Worm (Caenorhabditis elegans): ENCODE results near the gene iars-1.

The iars-1 gene

DNA sequence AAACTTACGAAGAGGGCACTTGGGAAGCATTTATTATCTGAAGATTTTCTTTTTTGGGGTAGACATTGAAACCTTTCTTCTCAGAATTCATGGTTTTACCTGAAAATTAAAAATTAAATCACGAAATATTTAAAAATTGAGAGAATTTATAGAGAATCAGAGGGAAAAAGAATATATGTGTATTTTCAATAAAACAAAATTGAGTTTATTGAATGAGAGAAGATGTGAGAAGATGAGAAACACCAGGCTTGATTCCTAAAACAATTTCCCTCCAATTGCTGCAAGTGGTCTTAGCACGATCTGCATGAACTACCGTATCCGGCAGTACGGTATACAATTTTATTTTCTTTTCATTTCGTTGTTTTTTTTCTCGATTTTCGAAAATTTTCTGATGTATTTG, 11.3 kb upstream of the iars-1 start, which contains the start of gene R11A8.1:
Gene R11A8.1, minus strand, starts transcription at position 101 of the 400 bp plus-strand sequence.
- no peak for TF ChIP-seq elt-3 (tag; optimal IDR thresholded peaks at IDR 0.05)
- TF ChIP-seq swsn-7 (tag; optimal IDR thresholded peaks at IDR 0.05), result no peak
- no peak for TF ChIP-seq C04F5.9 (tag; optimal IDR thresholded peaks at IDR 0.05)
- no peak for TF ChIP-seq isw-1 (GFP tag; IDR thresholded peaks at IDR 0.05)
- no peak for TF ChIP-seq nhr-84 (tag; optimal IDR thresholded peaks at IDR 0.05)
- no peak for TF ChIP-seq pqm-1 (tag; optimal IDR thresholded peaks at IDR 0.05)
- no peak for TF ChIP-seq sptf-1 (tag; optimal IDR thresholded peaks at IDR 0.05)
- TF ChIP-seq unc-30 (tag; optimal IDR thresholded peaks at IDR 0.05), result no peak
- TF ChIP-seq sox-4 (tag; optimal IDR thresholded peaks at IDR 0.05), result no peak
- no peak for TF ChIP-seq nhr-90 (tag; optimal IDR thresholded peaks at IDR 0.05; ENCODE audit: poor library complexity)
- no peak for TF ChIP-seq jun-1 (tag; optimal IDR thresholded peaks at IDR 0.05)
- TF ChIP-seq ama-1 (optimal IDR thresholded peaks at IDR 0.05), result no peak
- no peak for TF ChIP-seq egl-13 (tag; optimal IDR thresholded peaks at IDR 0.05)
- no peak for TF ChIP-seq ces-1 (GFP tag; optimal IDR thresholded peaks at IDR 0.05)
- TF ChIP-seq lir-3 (tag; optimal IDR thresholded peaks at IDR 0.05; ENCODE audit: poor library complexity), result no peak
- no peak for TF ChIP-seq nhr-237 (tag; optimal IDR thresholded peaks at IDR 0.05)
- TF ChIP-seq rnt-1 (tag; optimal IDR thresholded peaks at IDR 0.05), result no peak

DNA sequence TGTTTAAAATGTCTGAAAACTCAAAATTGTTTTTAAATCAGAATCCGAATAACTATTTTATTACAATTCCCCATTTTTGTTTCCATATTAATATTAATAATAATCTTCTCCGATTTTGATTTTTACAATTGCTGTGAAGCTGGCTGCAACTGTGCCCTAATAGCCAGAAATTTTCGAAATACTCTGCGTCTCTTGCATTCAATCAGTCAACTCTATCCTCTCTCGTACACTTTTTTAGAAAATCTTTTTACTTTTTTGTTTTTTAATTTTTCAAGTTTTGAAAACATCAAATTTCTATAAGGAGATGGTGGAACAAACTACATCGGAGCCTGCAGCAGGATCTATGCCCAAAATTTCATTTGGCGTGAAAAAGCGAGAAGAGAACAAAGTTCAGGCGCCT, 10.6 kb upstream of the iars-1 start, which contains the start of gene gkow-1:
Gene gkow-1, plus strand, starts transcription at position 301 of the 400 bp plus-strand sequence.
- peak; percentile 37 for TF ChIP-seq blmp-1 (tag; optimal IDR thresholded peaks at IDR 0.05)
- TF ChIP-seq efl-1 (optimal IDR thresholded peaks at IDR 0.05), result peak in 1 of 2 experiments; percentile 13
- peak in 1 of 2 experiments; percentile 15 for TF ChIP-seq efl-1 (GFP tag; optimal IDR thresholded peaks at IDR 0.05 in 1 of 2)
- no peak for TF ChIP-seq lin-14 (GFP tag; optimal IDR thresholded peaks at IDR 0.05)
- peak in 1 of 3 experiments; percentile 26 for TF ChIP-seq dpl-1 (GFP tag; optimal IDR thresholded peaks at IDR 0.05)

DNA sequence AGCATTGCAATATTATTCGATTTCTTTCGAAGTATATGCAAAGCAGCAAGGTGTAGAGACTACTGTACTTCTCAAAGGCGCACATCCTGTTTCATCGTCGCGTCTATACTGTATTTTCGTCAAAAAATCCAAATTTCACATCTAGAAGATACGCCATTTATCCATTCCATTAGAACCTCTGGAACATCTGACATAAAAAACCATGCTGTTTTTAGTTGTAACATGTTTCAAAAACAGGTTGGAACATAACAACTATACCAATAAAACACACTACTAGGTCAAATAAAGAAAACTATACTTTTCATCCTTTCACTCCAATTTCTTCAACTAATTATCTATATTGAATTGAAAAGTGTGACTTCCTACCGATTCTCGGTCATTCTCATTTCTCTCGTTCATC, 8.1 kb upstream of the iars-1 start, which contains the start of gene ugt-59:
Gene ugt-59, plus strand, starts transcription at position 301 of the 400 bp plus-strand sequence.
- TF ChIP-seq ceh-8 (GFP tag; optimal IDR thresholded peaks at IDR 0.05) (no peak), unc-98 (GFP tag; IDR thresholded peaks at IDR 0.05) (no peak), nhr-84 (tag; optimal IDR thresholded peaks at IDR 0.05) (no peak), nhr-47 (tag; optimal IDR thresholded peaks at IDR 0.05) (no peak), dsc-1 (tag; optimal IDR thresholded peaks at IDR 0.05) (no peak), lin-14 (GFP tag; optimal IDR thresholded peaks at IDR 0.05) (no peak), pax-3 (tag; optimal IDR thresholded peaks at IDR 0.05) (no peak), blmp-1 (tag; optimal IDR thresholded peaks at IDR 0.05) (no peak), nhr-19 (GFP tag; conservative IDR thresholded peaks at IDR 0.05) (no peak), ceh-82 (tag; optimal IDR thresholded peaks at IDR 0.05) (no peak), vab-15 (tag; optimal IDR thresholded peaks at IDR 0.05) (no peak), xbp-1 (tag; optimal IDR thresholded peaks at IDR 0.05) (no peak), sup-37 (GFP tag; optimal IDR thresholded peaks at IDR 0.05) (no peak), rnt-1 (tag; optimal IDR thresholded peaks at IDR 0.05) (no peak), nhr-71 (tag; optimal IDR thresholded peaks at IDR 0.05) (no peak), aha-1 (tag; optimal IDR thresholded peaks at IDR 0.05) (no peak), ztf-4 (tag; optimal IDR thresholded peaks at IDR 0.05) (no peak), nhr-11 (tag; optimal IDR thresholded peaks at IDR 0.05) (no peak), dpl-1 (GFP tag; optimal IDR thresholded peaks at IDR 0.05) (no peak)

DNA sequence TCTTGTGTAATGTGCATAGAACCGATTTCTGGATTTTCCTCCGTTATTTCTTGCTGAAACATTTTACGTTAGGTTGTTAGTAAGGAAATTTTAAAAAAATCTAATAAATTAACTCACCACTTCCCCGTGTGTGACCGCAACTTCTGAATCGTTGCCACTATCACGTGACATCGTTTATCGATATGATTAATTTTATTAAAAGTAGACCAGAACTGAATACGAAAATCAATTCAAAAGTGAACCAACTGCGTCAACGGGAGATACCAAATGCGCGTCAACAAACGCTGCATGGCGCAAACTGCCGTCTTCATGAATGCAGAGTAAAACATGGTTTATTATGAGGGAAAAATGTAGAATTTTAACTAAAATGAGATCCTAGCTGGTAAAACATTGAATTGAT, 2.4 kb upstream of the iars-1 start, which contains the start of gene sir-2.1:
Gene sir-2.1, minus strand, starts transcription at position 212 of the 400 bp plus-strand sequence.
- TF ChIP-seq lir-3 (tag; optimal IDR thresholded peaks at IDR 0.05; ENCODE audit: poor library complexity) (no peak), snu-23 (GFP tag; optimal IDR thresholded peaks at IDR 0.05) (peak; percentile 67), ceh-88 (GFP tag; IDR thresholded peaks at IDR 0.05) (no peak), unc-130 (tag; optimal IDR thresholded peaks at IDR 0.05) (peak; percentile 7), jun-1 (tag; optimal IDR thresholded peaks at IDR 0.05) (peak; percentile 10), mep-1 (tag; optimal IDR thresholded peaks at IDR 0.05) (peak; percentile 66), nhr-28 (tag; optimal IDR thresholded peaks at IDR 0.05) (no peak), nhr-84 (tag; optimal IDR thresholded peaks at IDR 0.05) (no peak), nhr-20 (tag; optimal IDR thresholded peaks at IDR 0.05) (peak; percentile 49), rnt-1 (tag; optimal IDR thresholded peaks at IDR 0.05) (peak; percentile 48), C16A3.4 (tag; optimal IDR thresholded peaks at IDR 0.05) (peak; percentile 52), pax-3 (tag; optimal IDR thresholded peaks at IDR 0.05) (peak; percentile 23), blmp-1 (tag; optimal IDR thresholded peaks at IDR 0.05) (peak; percentile 51), nhr-19 (GFP tag; conservative IDR thresholded peaks at IDR 0.05) (peak; percentile 45), elt-2 (tag; optimal IDR thresholded peaks at IDR 0.05) (peak; percentile 44), nhr-90 (tag; optimal IDR thresholded peaks at IDR 0.05; ENCODE audit: poor library complexity) (peak; percentile 60), efl-1 (optimal IDR thresholded peaks at IDR 0.05) (peak; percentile 59 to 63), efl-1 (GFP tag; optimal IDR thresholded peaks at IDR 0.05 in 1 of 2) (peak; percentile 59 to 96), nhr-47 (tag; optimal IDR thresholded peaks at IDR 0.05) (peak; percentile 74), skn-1 (tag; optimal IDR thresholded peaks at IDR 0.05) (peak; percentile 19), lsy-2 (tag; optimal IDR thresholded peaks at IDR 0.05) (peak; percentile 66 to 69), egl-27 (tag; optimal IDR thresholded peaks at IDR 0.05) (no peak), ceh-82 (tag; optimal IDR thresholded peaks at IDR 0.05) (peak; percentile 9 to 38 (median 19))

Data from whole organism, L1 larva.